Fruit fly (Drosophila melanogaster): Measurements from ENCODE around the gene Trs33.

The Trs33 gene

DNA sequence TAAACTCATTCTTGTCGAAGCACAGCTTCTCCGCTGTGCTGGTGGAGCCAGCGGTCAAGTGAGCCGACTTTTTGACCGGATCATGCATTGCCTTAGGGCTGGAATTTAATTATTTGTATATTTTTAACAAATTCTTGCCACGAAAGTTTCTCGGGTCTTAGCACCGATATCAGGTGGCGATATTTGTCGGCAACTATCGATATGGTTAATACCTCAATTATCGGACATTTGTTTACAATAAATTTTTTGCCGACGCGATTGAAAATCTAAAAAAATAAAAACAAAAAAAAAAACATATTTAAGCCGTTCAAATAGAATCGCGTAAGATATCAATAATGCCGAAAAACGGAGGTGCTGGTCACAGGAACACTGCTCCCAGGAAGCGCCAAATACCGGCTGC lies 10.7 kb upstream of the Trs33 start, which contains the start of the genes Cog2 and Trax (continued):
- TF ChIP-seq Usf (GFP tag; optimal IDR thresholded peaks at IDR 0.05) (no peak), CG4617 (GFP tag; optimal IDR thresholded peaks at IDR 0.05; ENCODE audit: borderline replicate concordance) (peak; percentile 49), disco-r (GFP tag; optimal IDR thresholded peaks at IDR 0.05) (no peak), Med (GFP tag) (peak; percentile 73), CG12236 (GFP tag; optimal IDR thresholded peaks at IDR 0.05) (no peak), CG15011 (GFP tag; optimal IDR thresholded peaks at IDR 0.05) (no peak), CG18476 (GFP tag; optimal IDR thresholded peaks at IDR 0.05) (no peak), yki (optimal IDR thresholded peaks at IDR 0.05) (no peak), Doc3 (GFP tag; IDR thresholded peaks at IDR 0.05; ENCODE audit: partially characterized antibody) (peak; percentile 94), tap (tag; optimal IDR thresholded peaks at IDR 0.05) (no peak), z (GFP tag; IDR thresholded peaks at IDR 0.05) (no peak), sd (tag; optimal IDR thresholded peaks at IDR 0.05) (no peak), ftz-f1 (GFP tag; optimal IDR thresholded peaks at IDR 0.05) (peak; percentile 37), amos (GFP tag; IDR thresholded peaks at IDR 0.05; ENCODE audit: partially characterized antibody) (peak; percentile 82), CG2116 (GFP tag; optimal IDR thresholded peaks at IDR 0.05) (peak; percentile 46), kah (GFP tag; optimal IDR thresholded peaks at IDR 0.05) (no peak), CG7963 (GFP tag; IDR thresholded peaks at IDR 0.05; ENCODE audit: partially characterized antibody) (peak; percentile 75), ap (GFP tag; IDR thresholded peaks at IDR 0.05) (no peak), inv (GFP tag; IDR thresholded peaks at IDR 0.05; ENCODE audit: partially characterized antibody) (peak; percentile 69), D (optimal IDR thresholded peaks at IDR 0.05) (no peak), D (GFP tag; optimal IDR thresholded peaks at IDR 0.05) (no peak), CG10979 (tag; optimal IDR thresholded peaks at IDR 0.05) (no peak), CG15073 (GFP tag; optimal IDR thresholded peaks at IDR 0.05) (no peak), hbn (GFP tag; IDR thresholded peaks at IDR 0.05; ENCODE audit: partially characterized antibody) (peak; percentile 83), Dp (GFP tag; optimal IDR thresholded peaks at IDR 0.05) (peak; percentile 18), CG3726 (GFP tag; IDR thresholded peaks at IDR 0.05) (no peak), sna (GFP tag; IDR thresholded peaks at IDR 0.05; ENCODE audit: partially characterized antibody) (peak; percentile 92), CG15696 (tag; optimal IDR thresholded peaks at IDR 0.05) (no peak), CG34224 (GFP tag; IDR thresholded peaks at IDR 0.05; ENCODE audit: partially characterized antibody) (peak; percentile 94), Rfx (GFP tag; IDR thresholded peaks at IDR 0.05) (no peak), chinmo (GFP tag; IDR thresholded peaks at IDR 0.05; ENCODE audit: partially characterized antibody) (peak; percentile 81; the same call in 3 of the 4 replicates), Sry-δ (GFP tag; optimal IDR thresholded peaks at IDR 0.05) (peak; percentile 75), MBD-R2 (GFP tag; IDR thresholded peaks at IDR 0.05) (peak; percentile 82), CG6791 (GFP tag; IDR thresholded peaks at IDR 0.05; ENCODE audit: partially characterized antibody) (peak; percentile 89), hb (GFP tag; IDR thresholded peaks at IDR 0.05; ENCODE audit: partially characterized antibody) (peak; percentile 75), YL-1 (GFP tag; optimal IDR thresholded peaks at IDR 0.05) (peak; percentile 41), CG10267 (tag; optimal IDR thresholded peaks at IDR 0.05) (peak; percentile 60), CG13296 (GFP tag; optimal IDR thresholded peaks at IDR 0.05) (no peak), BEAF-32 (GFP tag; optimal IDR thresholded peaks at IDR 0.05) (peak; percentile 73), CG2202 (tag; optimal IDR thresholded peaks at IDR 0.05) (no peak), HHEX (GFP tag; optimal IDR thresholded peaks at IDR 0.05) (no peak), trh (GFP tag; optimal IDR thresholded peaks at IDR 0.05) (no peak), CG16813 (GFP tag; IDR thresholded peaks at IDR 0.05; ENCODE audit: partially characterized antibody) (peak; percentile 77), CG2129 (GFP tag; IDR thresholded peaks at IDR 0.05; ENCODE audit: partially characterized antibody) (peak; percentile 83), mld (GFP tag; IDR thresholded peaks at IDR 0.05; ENCODE audit: partially characterized antibody) (peak; percentile 71; the same call in 2 of the 3 replicates), CG11398 (GFP tag; optimal IDR thresholded peaks at IDR 0.05) (no peak), pum (GFP tag; optimal IDR thresholded peaks at IDR 0.05) (no peak), Dref (GFP tag; IDR thresholded peaks at IDR 0.05) (peak; percentile 76), pzg (GFP tag; optimal IDR thresholded peaks at IDR 0.05) (peak; percentile 36), CG14710 (tag; optimal IDR thresholded peaks at IDR 0.05) (no peak)

Data from whole organism, embryonic.